Worm (Caenorhabditis elegans): ENCODE data around the gene C52B11.5.

Gene C52B11.5

DNA sequence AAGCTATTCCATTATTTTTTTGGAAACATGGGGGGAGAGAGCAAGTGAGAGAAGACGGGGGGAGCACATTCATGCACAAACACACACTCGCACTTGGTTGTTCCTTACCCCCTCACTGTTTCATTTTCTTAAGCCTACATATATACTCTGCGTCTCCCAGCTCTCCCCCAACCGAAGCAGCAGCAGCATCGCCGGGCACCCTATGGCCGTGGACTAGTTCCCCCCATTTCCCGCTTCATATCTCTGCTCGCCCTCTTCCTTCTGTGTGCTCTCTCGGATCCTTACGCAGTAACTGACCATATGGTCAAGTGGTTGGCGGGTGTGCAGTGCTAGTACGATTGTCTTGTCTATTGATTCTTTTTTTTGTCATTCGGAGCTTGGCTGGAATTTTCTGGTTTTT, 29.7 kb downstream of the C52B11.5 start (continued):
- TF ChIP-seq ceh-30 (tag; optimal IDR thresholded peaks at IDR 0.05) (peak; percentile 5), unc-3 (GFP tag; conservative IDR thresholded peaks at IDR 0.05) (no peak), unc-3 (tag; optimal IDR thresholded peaks at IDR 0.05) (peak; percentile 24), che-1 (tag; optimal IDR thresholded peaks at IDR 0.05) (peak; percentile 30), sdc-2 (tag; optimal IDR thresholded peaks at IDR 0.05) (peak; percentile 94), lim-6 (tag; optimal IDR thresholded peaks at IDR 0.05) (peak; percentile 36), pros-1 (tag; optimal IDR thresholded peaks at IDR 0.05) (peak; percentile 77), ceh-18 (tag; optimal IDR thresholded peaks at IDR 0.05) (peak; percentile 85), zip-5 (tag; optimal IDR thresholded peaks at IDR 0.05) (peak; percentile 17), elt-2 (tag; optimal IDR thresholded peaks at IDR 0.05) (peak; percentile 64), unc-55 (GFP tag; optimal IDR thresholded peaks at IDR 0.05) (peak; percentile 65), pha-4 (tag; optimal IDR thresholded peaks at IDR 0.05) (no peak), nfya-1 (tag; optimal IDR thresholded peaks at IDR 0.05) (peak; percentile 82), ama-1 (optimal IDR thresholded peaks at IDR 0.05) (no peak), ceh-9 (tag; optimal IDR thresholded peaks at IDR 0.05) (no peak), ceh-6 (GFP tag; optimal IDR thresholded peaks at IDR 0.05) (no peak), fkh-10 (GFP tag; optimal IDR thresholded peaks at IDR 0.05) (no peak), hlh-15 (tag; optimal IDR thresholded peaks at IDR 0.05) (no peak), tbx-7 (tag; optimal IDR thresholded peaks at IDR 0.05) (peak; percentile 56), C08G9.2 (tag; optimal IDR thresholded peaks at IDR 0.05) (peak; percentile 85), mec-3 (tag; optimal IDR thresholded peaks at IDR 0.05; ENCODE audit: borderline replicate concordance) (peak; percentile 34), ref-2 (tag; optimal IDR thresholded peaks at IDR 0.05) (peak; percentile 69), sox-2 (GFP tag; IDR thresholded peaks at IDR 0.05) (no peak; the same call in 1 of the 2 replicates), ztf-16 (tag; optimal IDR thresholded peaks at IDR 0.05) (peak; percentile 17), ahr-1 (tag; optimal IDR thresholded peaks at IDR 0.05) (no peak), ceh-2 (tag; optimal IDR thresholded peaks at IDR 0.05) (peak; percentile 84), nhr-232 (tag; optimal IDR thresholded peaks at IDR 0.05) (no peak), pag-3 (tag; optimal IDR thresholded peaks at IDR 0.05; ENCODE audit: borderline replicate concordance) (peak; percentile 47), K02D7.2 (tag; optimal IDR thresholded peaks at IDR 0.05) (no peak), hlh-13 (GFP tag; optimal IDR thresholded peaks at IDR 0.05) (no peak), npax-4 (tag; optimal IDR thresholded peaks at IDR 0.05) (no peak), ceh-14 (tag; optimal IDR thresholded peaks at IDR 0.05) (peak; percentile 26), ceh-31 (tag; optimal IDR thresholded peaks at IDR 0.05) (peak; percentile 96), ets-4 (tag; optimal IDR thresholded peaks at IDR 0.05) (peak; percentile 77), gmeb-2 (tag; optimal IDR thresholded peaks at IDR 0.05) (no peak)

DNA sequence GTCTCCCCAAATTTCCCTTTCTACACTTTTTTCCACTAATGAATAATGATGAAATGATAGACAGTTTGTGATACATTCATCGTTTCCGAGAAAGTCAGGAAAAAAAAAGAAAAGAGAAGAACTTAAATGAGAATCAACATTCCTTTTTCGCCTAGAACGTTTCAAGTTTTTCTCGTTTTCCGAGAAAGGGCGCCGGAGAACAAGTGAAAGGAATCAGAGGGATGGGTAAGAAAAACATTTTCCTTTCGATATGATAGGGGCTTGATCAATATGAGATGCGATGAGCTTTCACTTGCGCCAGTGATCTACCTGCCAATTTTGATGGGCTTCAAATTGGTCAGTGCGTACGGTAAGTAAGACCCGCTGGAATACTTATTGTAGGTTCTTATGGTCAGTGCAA, 36.9 kb downstream of the C52B11.5 start:
- no peak for TF ChIP-seq ttx-3 (tag; optimal IDR thresholded peaks at IDR 0.05)
- TF ChIP-seq dmd-4 (tag; optimal IDR thresholded peaks at IDR 0.05; ENCODE audit: borderline replicate concordance) = no peak
- no peak for TF ChIP-seq pqm-1 (tag; optimal IDR thresholded peaks at IDR 0.05)
- TF ChIP-seq fkh-6 (tag; optimal IDR thresholded peaks at IDR 0.05) = no peak
- no peak for TF ChIP-seq ceh-48 (tag; optimal IDR thresholded peaks at IDR 0.05)
- no peak for TF ChIP-seq K02D7.2 (tag; optimal IDR thresholded peaks at IDR 0.05)
- no peak for TF ChIP-seq ets-4 (tag; optimal IDR thresholded peaks at IDR 0.05)
- TF ChIP-seq rnt-1 (tag; optimal IDR thresholded peaks at IDR 0.05) = no peak
- TF ChIP-seq C38D4.7 (GFP tag; optimal IDR thresholded peaks at IDR 0.05) = no peak
- no peak for TF ChIP-seq pag-3 (tag; optimal IDR thresholded peaks at IDR 0.05; ENCODE audit: borderline replicate concordance)
- TF ChIP-seq ceh-6 (GFP tag; optimal IDR thresholded peaks at IDR 0.05) = no peak
- no peak for TF ChIP-seq Y22D7AL.16 (tag; optimal IDR thresholded peaks at IDR 0.05)
- no peak for TF ChIP-seq ref-2 (tag; optimal IDR thresholded peaks at IDR 0.05)
- no peak for TF ChIP-seq zip-5 (tag; optimal IDR thresholded peaks at IDR 0.05)
- no peak for TF ChIP-seq F13H6.1 (tag; optimal IDR thresholded peaks at IDR 0.05)

Data from whole organism, late embryonic.